Worm (Caenorhabditis elegans) whole organism, L4 larva: ENCODE results near the gene ser-2.

ENCODE experiments used
- F44E2.7 ChIP-seq: fragments of 200-800 bp; sonication (Bioruptor generic); IDR thresholded peaks from 2 replicates; pipeline ENCODE4 v2.1.2; 2022; ENCODE audit warnings: missing genetic modification characterization, missing compliant biosample characterization
- T26A8.4 ChIP-seq: fragments of 200-800 bp; sonication (Bioruptor generic); IDR thresholded peaks from 2 replicates; pipeline ENCODE4 v1.3.6; 2022; ENCODE audit warnings: missing genetic modification characterization, missing compliant biosample characterization
- ama-1 ChIP-seq: fragments of 150-350 bp; optimal IDR thresholded peaks from 2 replicates; lab custom pipeline; 2014; ENCODE audit warnings: inconsistent platforms, mixed read lengths
- daf-16 ChIP-seq, 3 experiments: sonication (generic microtip); optimal IDR thresholded peaks; 2 replicates each; lab custom pipeline; 2016 to 2017; ENCODE audit warnings: missing genetic modification characterization in 3 of 3, missing genetic modification reagents in 3 of 3, mild to moderate bottlenecking in 2 of 3, missing compliant biosample characterization in 2 of 3, missing biosample characterization in 1 of 3, moderate library complexity in 1 of 3
- mdl-1 ChIP-seq, 2 experiments: fragments of 150-350 bp in 1 of 2; sonication (generic microtip) in 1 of 2; optimal IDR thresholded peaks; 2 replicates each; lab custom pipeline; 2014 to 2017; ENCODE audit warnings: missing biosample characterization in 2 of 2, missing genetic modification characterization in 2 of 2
- mes-2 ChIP-seq: sonication (generic microtip); optimal IDR thresholded peaks from 2 replicates; lab custom pipeline; 2016; ENCODE audit warnings: missing genotype, mild to moderate bottlenecking, missing genetic modification characterization, missing compliant biosample characterization; ENCODE audit not compliant: poor library complexity, severe bottlenecking
- mxl-3 ChIP-seq: fragments of 200-800 bp; sonication (Bioruptor generic); optimal IDR thresholded peaks from 2 replicates; lab custom pipeline; 2018; ENCODE audit warnings: mild to moderate bottlenecking, missing genetic modification characterization, missing compliant biosample characterization
- nhr-237 ChIP-seq: sonication (generic microtip); optimal IDR thresholded peaks from 2 replicates; lab custom pipeline; 2017; ENCODE audit warnings: missing biosample characterization, missing genetic modification characterization
- nhr-25 ChIP-seq: sonication (generic microtip); optimal IDR thresholded peaks from 2 replicates; lab custom pipeline; 2017; ENCODE audit warnings: missing genetic modification characterization, mild to moderate bottlenecking, missing compliant biosample characterization, antibody characterized with exemption, moderate library complexity, borderline replicate concordance; ENCODE audit not compliant: insufficient read depth
- nhr-76 ChIP-seq: fragments of 150-350 bp; optimal IDR thresholded peaks from 2 replicates; lab custom pipeline; 2014; ENCODE audit warnings: missing biosample characterization, missing genetic modification characterization
- pha-4 ChIP-seq, 2 experiments: fragments of 150-350 bp in 1 of 2; fragments of 200-800 bp in 1 of 2; sonication (Bioruptor generic) in 1 of 2; IDR thresholded peaks in 1 of 2; optimal IDR thresholded peaks in 1 of 2; 2 replicates each; pipeline versions ENCODE4 v1.3.6 to Lab custom; 2014 to 2022; ENCODE audit warnings: missing genetic modification characterization in 2 of 2, missing genetic modification reagents in 2 of 2, missing biosample characterization in 1 of 2, missing compliant biosample characterization in 1 of 2
- pqm-1 ChIP-seq: sonication (generic microtip); optimal IDR thresholded peaks from 2 replicates; lab custom pipeline; 2017; ENCODE audit warnings: missing biosample characterization, missing genetic modification characterization
- skn-1 ChIP-seq: fragments of 150-350 bp; optimal IDR thresholded peaks from 2 replicates; lab custom pipeline; 2014; ENCODE audit warnings: missing biosample characterization, missing genetic modification characterization
- ztf-7 ChIP-seq: fragments of 150-350 bp; optimal IDR thresholded peaks from 2 replicates; lab custom pipeline; 2014; ENCODE audit warnings: missing biosample characterization, missing genetic modification characterization

ce11 chrX:15310986-15311385, 8.2 kb upstream of the ser-2 start:
- no peak for TF ChIP-seq nhr-237 (tag; lab: Kevin White, UChicago)
- TF ChIP-seq nhr-25: no peak
- TF ChIP-seq skn-1 (tag; lab: Kevin White, UChicago): no peak
- TF ChIP-seq ztf-7 (tag; lab: Kevin White, UChicago): no peak
- TF ChIP-seq mdl-1 (tag; optimal IDR thresholded peaks at IDR 0.05; lab: Kevin White, UChicago): no peak
- no peak for TF ChIP-seq T26A8.4 (GFP tag; lab: Robert Waterston, UW)
- TF ChIP-seq pha-4 (GFP tag; IDR thresholded peaks at IDR 0.05; lab: Robert Waterston, UW): no peak
- TF ChIP-seq pha-4 (tag; optimal IDR thresholded peaks at IDR 0.05; lab: Kevin White, UChicago): no peak
- TF ChIP-seq F44E2.7 (GFP tag; lab: Robert Waterston, UW): no peak
- no peak for TF ChIP-seq mxl-3 (GFP tag; lab: Kevin White, UChicago)
- TF ChIP-seq mes-2: no peak
- TF ChIP-seq ama-1 (lab: Kevin White, UChicago): no peak
- no peak for TF ChIP-seq daf-16 (GFP tag; optimal IDR thresholded peaks at IDR 0.05; lab: Kevin White, UChicago)
- TF ChIP-seq daf-16 (tag; optimal IDR thresholded peaks at IDR 0.05; lab: Kevin White, UChicago): no peak
- TF ChIP-seq nhr-76: no peak
- no peak for TF ChIP-seq pqm-1 (tag; lab: Kevin White, UChicago)
